Worm (Caenorhabditis elegans): ENCODE results near the gene T24B8.3.

T24B8.3 gene

ce11 chrII:9057035-9057668 lies 3.8 kb downstream of the T24B8.3 start, which contains the start of gene rpl-32 (continued):
- TF ChIP-seq pha-4 (tag; optimal IDR thresholded peaks at IDR 0.05): peak; percentile 94
- TF ChIP-seq nhr-23 (tag; optimal IDR thresholded peaks at IDR 0.05): peak; percentile 90
- no peak for TF ChIP-seq ZK546.5 (tag; optimal IDR thresholded peaks at IDR 0.05)
- TF ChIP-seq elt-1 (tag; optimal IDR thresholded peaks at IDR 0.05): no peak

ce11 chrII:9056215-9056819 lies 4.6 kb downstream of the T24B8.3 start:
- no peak for TF ChIP-seq lin-39 (tag; optimal IDR thresholded peaks at IDR 0.05)
- TF ChIP-seq nhr-12 (tag; optimal IDR thresholded peaks at IDR 0.05): no peak
- no peak for TF ChIP-seq fkh-10 (GFP tag; optimal IDR thresholded peaks at IDR 0.05)

ce11 chrII:9054604-9055003 lies 6.3 kb downstream of the T24B8.3 start, which contains the start of gene chmp-7:
Gene chmp-7, plus strand, starts transcription at chrII:9054972.
- peak; percentile 88 for TF ChIP-seq nfya-1 (tag; optimal IDR thresholded peaks at IDR 0.05; ENCODE audit: insufficient read depth)
- peak; percentile 79 for TF ChIP-seq nhr-23 (tag; optimal IDR thresholded peaks at IDR 0.05)
- no peak for TF ChIP-seq unc-39 (tag; optimal IDR thresholded peaks at IDR 0.05)
- TF ChIP-seq unc-62 (GFP tag; optimal IDR thresholded peaks at IDR 0.05): peak; percentile 34
- no peak for TF ChIP-seq ceh-82 (tag; optimal IDR thresholded peaks at IDR 0.05)
- TF ChIP-seq zag-1 (tag; optimal IDR thresholded peaks at IDR 0.05): no peak
- no peak for TF ChIP-seq nhr-67 (tag; optimal IDR thresholded peaks at IDR 0.05)
- TF ChIP-seq ZK546.5 (tag; optimal IDR thresholded peaks at IDR 0.05): no peak
- TF ChIP-seq jun-1 (tag; optimal IDR thresholded peaks at IDR 0.05): peak; percentile 78
- peak; percentile 85 for TF ChIP-seq nhr-25 (tag; optimal IDR thresholded peaks at IDR 0.05)
- TF ChIP-seq fkh-10 (GFP tag; optimal IDR thresholded peaks at IDR 0.05): peak; percentile 25
- TF ChIP-seq nhr-28 (tag; optimal IDR thresholded peaks at IDR 0.05): no peak
- TF ChIP-seq fos-1 (tag; optimal IDR thresholded peaks at IDR 0.05): no peak
- peak; percentile 50 for TF ChIP-seq lin-39 (tag; optimal IDR thresholded peaks at IDR 0.05)
- peak; percentile 87 for TF ChIP-seq lin-15B (tag; optimal IDR thresholded peaks at IDR 0.05)
- TF ChIP-seq tbx-2 (tag; optimal IDR thresholded peaks at IDR 0.05): peak; percentile 32
- no peak for TF ChIP-seq ceh-9 (tag; optimal IDR thresholded peaks at IDR 0.05)
- no peak for TF ChIP-seq ztf-4 (tag; optimal IDR thresholded peaks at IDR 0.05)
- TF ChIP-seq egl-5 (tag; optimal IDR thresholded peaks at IDR 0.05): peak; percentile 76
- TF ChIP-seq nhr-237 (tag; optimal IDR thresholded peaks at IDR 0.05): no peak
- peak; percentile 37 for TF ChIP-seq pqm-1 (tag; optimal IDR thresholded peaks at IDR 0.05)
- TF ChIP-seq egl-27 (tag; optimal IDR thresholded peaks at IDR 0.05): peak; percentile 26
- no peak for TF ChIP-seq nhr-12 (tag; optimal IDR thresholded peaks at IDR 0.05)
- no peak for TF ChIP-seq mdl-1 (tag; optimal IDR thresholded peaks at IDR 0.05)
- no peak for TF ChIP-seq elt-3 (tag; optimal IDR thresholded peaks at IDR 0.05)
- no peak for TF ChIP-seq mml-1 (tag; optimal IDR thresholded peaks at IDR 0.05)
- peak; percentile 79 for TF ChIP-seq sea-2 (GFP tag; optimal IDR thresholded peaks at IDR 0.05)
- no peak for TF ChIP-seq elt-1 (tag; optimal IDR thresholded peaks at IDR 0.05)
- TF ChIP-seq eor-1 (tag; optimal IDR thresholded peaks at IDR 0.05): no peak
- TF ChIP-seq pha-4 (tag; optimal IDR thresholded peaks at IDR 0.05): peak; percentile 95
- no peak for TF ChIP-seq snpc-4 (tag; optimal IDR thresholded peaks at IDR 0.05)
- TF ChIP-seq nhr-76 (tag; optimal IDR thresholded peaks at IDR 0.05): no peak
- TF ChIP-seq skn-1 (tag; optimal IDR thresholded peaks at IDR 0.05): peak; percentile 82
- TF ChIP-seq nhr-77 (tag; optimal IDR thresholded peaks at IDR 0.05): no peak
- no peak for TF ChIP-seq daf-12 (tag; optimal IDR thresholded peaks at IDR 0.05)
- peak; percentile 75 for TF ChIP-seq hmg-11 (tag; optimal IDR thresholded peaks at IDR 0.05)
- peak; percentile 83 for TF ChIP-seq nhr-43 (tag; optimal IDR thresholded peaks at IDR 0.05; ENCODE audit: poor library complexity, severe bottlenecking)
- TF ChIP-seq ama-1 (optimal IDR thresholded peaks at IDR 0.05): no peak
- TF ChIP-seq ceh-28 (tag; optimal IDR thresholded peaks at IDR 0.05): no peak
- no peak for TF ChIP-seq fkh-2 (tag; optimal IDR thresholded peaks at IDR 0.05)
- no peak for TF ChIP-seq ztf-11 (tag; optimal IDR thresholded peaks at IDR 0.05)
- no peak for TF ChIP-seq ceh-16 (tag; optimal IDR thresholded peaks at IDR 0.05)
- TF ChIP-seq aly-2 (tag; optimal IDR thresholded peaks at IDR 0.05): no peak
- TF ChIP-seq lsy-12 (tag; optimal IDR thresholded peaks at IDR 0.05): peak; percentile 57
- TF ChIP-seq nhr-11 (tag; optimal IDR thresholded peaks at IDR 0.05): no peak
- TF ChIP-seq elt-2 (tag; optimal IDR thresholded peaks at IDR 0.05): peak; percentile 62
- TF ChIP-seq R02D3.7 (tag; optimal IDR thresholded peaks at IDR 0.05): peak; percentile 68

Data from whole organism, L3 larva.